Worm (Caenorhabditis elegans): Measurements from ENCODE around the gene T10F2.2.

DNA sequence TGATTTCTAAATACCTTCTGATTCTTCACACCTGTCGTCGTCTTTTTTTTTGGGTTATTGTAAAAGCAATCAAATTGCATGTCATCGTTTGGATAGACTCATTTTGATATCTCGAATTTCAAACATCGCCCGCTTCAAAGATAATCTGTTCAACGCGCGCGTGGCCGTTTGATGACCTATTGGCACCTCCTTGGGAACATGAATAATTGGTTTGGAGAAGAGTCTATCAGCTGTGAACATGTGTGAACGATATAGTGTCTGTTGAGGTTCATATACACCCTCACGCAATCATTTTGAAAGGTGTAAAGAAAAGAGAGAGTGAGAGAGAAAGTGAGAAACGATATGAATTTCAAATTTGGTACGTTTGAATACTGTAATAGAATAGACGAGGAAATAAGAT is 44.5 kb downstream of the T10F2.2 start:
- no peak for TF ChIP-seq ama-1 (optimal IDR thresholded peaks at IDR 0.05)
- no peak for TF ChIP-seq nhr-76 (tag; optimal IDR thresholded peaks at IDR 0.05)
- no peak for TF ChIP-seq daf-12 (tag; optimal IDR thresholded peaks at IDR 0.05)
- TF ChIP-seq egl-27 (tag; optimal IDR thresholded peaks at IDR 0.05) = no peak
- TF ChIP-seq pqm-1 (tag; optimal IDR thresholded peaks at IDR 0.05) = no peak
- no peak for TF ChIP-seq snpc-4 (tag; optimal IDR thresholded peaks at IDR 0.05)
- TF ChIP-seq skn-1 (tag; optimal IDR thresholded peaks at IDR 0.05) = no peak

Data from whole organism, L3 larva.